Worm (Caenorhabditis elegans): Measurements from ENCODE around the gene npr-9.

- TF ChIP-seq ztf-23 (GFP tag; IDR thresholded peaks at IDR 0.05) (no peak), ref-1 (GFP tag; conservative IDR thresholded peaks at IDR 0.05) (no peak), cog-1 (tag; optimal IDR thresholded peaks at IDR 0.05) (no peak)
These were observed 11.6 kb upstream of the npr-9 start, which contains the start of gene hizr-1 for ce11 chrX:11317939-11318338.
